Fruit fly (Drosophila melanogaster): ENCODE measurements around the gene CG11379.

CG11379 gene

DNA sequence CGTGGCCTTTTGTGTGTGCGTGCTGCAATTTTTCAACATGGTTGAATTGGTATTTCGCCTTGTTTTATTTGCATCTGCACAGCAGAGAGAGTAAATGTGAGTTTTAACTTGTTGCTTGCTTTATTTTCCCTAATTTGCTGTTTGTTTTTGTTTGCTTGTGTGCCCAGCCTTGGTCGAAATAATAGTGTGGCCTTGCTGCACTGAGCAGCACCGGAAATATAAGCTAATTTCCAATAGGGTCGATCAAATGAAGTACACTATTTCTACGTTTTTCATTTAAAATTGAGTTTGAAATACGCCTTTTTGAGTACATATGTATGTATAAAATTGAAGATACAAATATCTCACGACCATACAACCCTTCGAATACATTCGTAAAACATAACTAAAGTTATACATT is 36.7 kb downstream of the CG11379 start:
- TF ChIP-seq CG8478 (optimal IDR thresholded peaks at IDR 0.05) (no peak), Dll (optimal IDR thresholded peaks at IDR 0.05) (no peak), usp (GFP tag; optimal IDR thresholded peaks at IDR 0.05) (no peak), EcR (GFP tag; optimal IDR thresholded peaks at IDR 0.05) (no peak)

DNA sequence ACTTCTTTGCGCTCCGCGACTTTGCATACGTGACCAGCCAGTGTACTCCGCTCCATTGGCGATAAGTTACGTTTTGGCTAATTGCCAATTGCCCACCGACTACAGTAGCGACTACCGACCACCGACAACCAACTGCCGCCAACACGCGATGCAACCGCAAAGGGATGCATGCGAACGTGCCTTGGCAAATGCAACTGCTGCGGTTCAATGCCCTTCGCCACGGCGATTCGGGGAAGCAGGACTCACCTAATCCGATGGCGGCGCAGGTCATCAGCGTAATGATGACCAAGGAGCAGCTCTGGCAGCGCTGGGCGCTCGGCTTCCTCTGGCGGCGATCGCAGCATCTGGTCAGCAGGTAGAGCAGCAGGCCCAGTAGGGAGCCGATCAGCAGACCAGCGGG is 45.9 kb downstream of the CG11379 start:
- no peak for TF ChIP-seq psq (optimal IDR thresholded peaks at IDR 0.05)
- TF ChIP-seq Dll (optimal IDR thresholded peaks at IDR 0.05), result no peak
- no peak for TF ChIP-seq pan (optimal IDR thresholded peaks at IDR 0.05)
- TF ChIP-seq CG8478 (optimal IDR thresholded peaks at IDR 0.05), result no peak
- no peak for TF ChIP-seq usp (GFP tag; optimal IDR thresholded peaks at IDR 0.05)
- no peak for TF ChIP-seq EcR (GFP tag; optimal IDR thresholded peaks at IDR 0.05)

DNA sequence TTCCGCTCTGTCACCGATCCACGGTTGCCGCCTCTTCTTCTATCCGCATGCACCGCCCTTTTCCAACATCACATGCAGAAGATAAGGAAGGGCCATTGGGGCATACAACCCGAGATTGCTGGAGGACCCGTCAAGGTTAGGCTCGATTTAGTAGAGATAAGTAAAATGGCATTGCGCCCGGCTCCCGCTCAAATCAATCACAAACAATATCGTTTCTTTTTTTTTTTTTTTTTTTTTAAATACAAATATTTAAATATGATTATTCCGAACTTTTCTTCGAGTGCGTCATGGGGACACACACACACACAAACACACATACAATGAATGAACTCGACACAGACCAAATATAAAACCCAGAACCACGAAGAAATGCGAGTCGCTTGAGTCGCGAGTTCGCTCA is 49.1 kb downstream of the CG11379 start:
- TF ChIP-seq Dll (optimal IDR thresholded peaks at IDR 0.05), result no peak
- TF ChIP-seq pan (optimal IDR thresholded peaks at IDR 0.05), result no peak
- TF ChIP-seq psq (optimal IDR thresholded peaks at IDR 0.05), result no peak
- no peak for TF ChIP-seq usp (GFP tag; optimal IDR thresholded peaks at IDR 0.05)
- TF ChIP-seq EcR (GFP tag; optimal IDR thresholded peaks at IDR 0.05), result no peak
- TF ChIP-seq CG8478 (optimal IDR thresholded peaks at IDR 0.05), result no peak

DNA sequence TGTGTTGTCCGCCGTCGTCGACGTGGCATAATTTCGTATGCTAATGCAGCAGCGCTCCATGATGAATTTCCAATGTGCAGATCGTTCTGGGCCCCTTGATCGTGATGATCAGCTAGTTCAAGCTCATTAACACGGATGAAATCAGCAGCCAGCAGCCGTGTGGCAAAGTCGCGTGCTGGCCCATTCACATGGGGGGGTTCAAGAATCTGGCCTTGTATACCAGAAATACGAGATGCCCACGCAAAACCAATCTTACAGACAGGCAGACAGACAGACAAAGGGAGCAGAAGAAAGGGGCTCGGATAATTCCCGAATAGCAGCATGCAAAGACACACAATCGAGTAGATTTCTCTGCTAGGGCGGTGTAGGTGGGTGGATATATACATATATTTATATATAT is 49.6 kb downstream of the CG11379 start:
- no peak for TF ChIP-seq psq (optimal IDR thresholded peaks at IDR 0.05)
- no peak for TF ChIP-seq usp (GFP tag; optimal IDR thresholded peaks at IDR 0.05)
- TF ChIP-seq EcR (GFP tag; optimal IDR thresholded peaks at IDR 0.05), result no peak
